Fruit fly (Drosophila melanogaster): ENCODE results near the gene ND-20L.

DNA sequence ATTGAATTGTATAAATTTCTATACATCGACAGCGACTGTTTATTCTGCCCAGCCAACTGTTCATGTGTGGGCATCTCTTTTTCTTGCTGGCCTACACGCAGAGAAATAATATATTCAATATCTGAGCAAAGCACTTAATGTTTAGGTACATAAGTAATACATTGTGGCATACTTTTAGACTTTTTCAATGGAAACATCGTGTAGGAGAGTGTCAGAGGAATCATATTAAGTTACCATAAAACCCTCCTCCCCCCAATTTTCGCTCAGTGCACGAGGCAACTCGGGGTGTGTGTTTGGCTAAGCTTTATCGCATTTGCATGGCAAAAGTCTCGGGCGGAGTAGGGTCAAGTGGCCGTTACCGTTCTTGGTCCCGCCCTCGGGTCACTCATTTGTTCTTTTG, 45.4 kb upstream of the ND-20L start:
- no peak for TF ChIP-seq CTCF (optimal IDR thresholded peaks at IDR 0.05)
- no peak for TF ChIP-seq CG8478 (optimal IDR thresholded peaks at IDR 0.05)
